Worm (Caenorhabditis elegans) whole organism, L2 larva: ENCODE measurements around the gene E04F6.4.

Experiments used
- ama-1 ChIP-seq: fragments of 150-350 bp; optimal IDR thresholded peaks from 2 replicates; lab custom pipeline; 2018; ENCODE audit warnings: inconsistent platforms
- elt-3 ChIP-seq: sonication (generic microtip); optimal IDR thresholded peaks from 2 replicates; lab custom pipeline; 2017; ENCODE audit warnings: missing biosample characterization, missing genetic modification characterization
- fos-1 ChIP-seq: fragments of 150-350 bp; optimal IDR thresholded peaks from 2 replicates; lab custom pipeline; 2014; ENCODE audit warnings: missing biosample characterization, missing genetic modification characterization

ce11 chrII:7195541-7195940, 6.3 kb downstream of the E04F6.4 start, which contains the start of gene acdh-12:
- TF ChIP-seq ama-1 (no peak), elt-3 (tag; lab: Kevin White, UChicago) (no peak), fos-1 (no peak)
